Worm (Caenorhabditis elegans) whole organism, L4/young adult: Measurements from ENCODE around the gene clec-59.
"Not testable (repeated sequence)": the region's sequence is repeated elsewhere in the genome, so short reads cannot be mapped to it uniquely, and the experiment has no call there.

ENCODE experiments used
- W03F9.2 ChIP-seq: fragments of 150-350 bp; optimal IDR thresholded peaks from 2 replicates; lab custom pipeline; 2014; ENCODE audit warnings: missing biosample characterization, missing genetic modification characterization
- dao-5 ChIP-seq: sonication (generic microtip); optimal IDR thresholded peaks from 2 replicates; lab custom pipeline; 2016; ENCODE audit warnings: missing genotype, missing genetic modification characterization, moderate library complexity, missing compliant biosample characterization
- him-1 ChIP-seq: sonication (generic microtip); optimal IDR thresholded peaks from 2 replicates; lab custom pipeline; 2016; ENCODE audit warnings: missing genotype, missing genetic modification reagents, missing genetic modification characterization, missing compliant biosample characterization

- TF ChIP-seq dao-5; him-1; W03F9.2 (tag; lab: Kevin White, UChicago): not testable (repeated sequence)
These were observed 13.8 kb upstream of the clec-59 start, which contains the start of gene ZK666.8 for ce11 chrII:10493034-10493433.
